Worm (Caenorhabditis elegans) whole organism, L3 larva: ENCODE data around the gene fbxa-48.

Experiments used
- fkh-10 ChIP-seq: sonication (generic microtip); optimal IDR thresholded peaks from 2 replicates; lab custom pipeline; 2017; ENCODE audit warnings: missing biosample characterization, missing genetic modification reagents, missing genetic modification characterization
- lin-39 ChIP-seq: fragments of 150-350 bp; optimal IDR thresholded peaks from 2 replicates; lab custom pipeline; 2018; ENCODE audit warnings: missing biosample characterization, missing genetic modification reagents, missing genetic modification characterization
- nhr-76 ChIP-seq: fragments of 150-350 bp; sonication (generic microtip); optimal IDR thresholded peaks from 5 replicates; lab custom pipeline; 2014; ENCODE audit warnings: missing biosample characterization, missing genetic modification characterization
- nhr-77 ChIP-seq: fragments of 150-350 bp; optimal IDR thresholded peaks from 2 replicates; lab custom pipeline; 2014; ENCODE audit warnings: missing biosample characterization, missing genetic modification characterization
- ztf-11 ChIP-seq: fragments of 150-350 bp; optimal IDR thresholded peaks from 2 replicates; lab custom pipeline; 2014; ENCODE audit warnings: missing biosample characterization, missing genetic modification characterization

ce11 chrIII:2272075-2272474, at the start of gene fbxa-48:
- TF ChIP-seq nhr-77 (tag; lab: Kevin White, UChicago) (no peak), nhr-76 (tag; lab: Kevin White, UChicago) (no peak), fkh-10 (no peak), lin-39 (tag; lab: Kevin White, UChicago) (no peak), ztf-11 (tag; lab: Kevin White, UChicago) (no peak)
